Worm (Caenorhabditis elegans) whole organism, young adult: ENCODE measurements around the gene glp-1.

Experiments
- F37B4.10 ChIP-seq: fragments of 200-800 bp; sonication (Bioruptor generic); IDR thresholded peaks from 2 replicates; pipeline ENCODE4 v1.3.6; 2022; ENCODE audit warnings: missing genetic modification characterization, missing compliant biosample characterization
- T26A5.8 ChIP-seq: sonication (generic microtip); optimal IDR thresholded peaks from 2 replicates; lab custom pipeline; 2016; ENCODE audit warnings: missing genetic modification characterization, missing compliant biosample characterization
- ama-1 ChIP-seq, 3 experiments: fragments of 150-350 bp in 1 of 3; sonication (generic microtip) in 2 of 3; optimal IDR thresholded peaks; 2 replicates each; lab custom pipeline; 2014 to 2018; ENCODE audit warnings: missing biosample characterization in 2 of 3, missing genetic modification characterization in 2 of 3, missing genetic modification reagents in 2 of 3
- attf-6 ChIP-seq: fragments of 200-800 bp; sonication (Bioruptor generic); IDR thresholded peaks from 2 replicates; pipeline ENCODE4 v1.3.6; 2022; ENCODE audit warnings: missing genetic modification reagents, missing genetic modification characterization, missing compliant biosample characterization
- cebp-2 ChIP-seq: fragments of 200-800 bp; sonication (Bioruptor generic); IDR thresholded peaks from 2 replicates; pipeline ENCODE4 v1.3.6; 2022; ENCODE audit warnings: missing genetic modification characterization, missing compliant biosample characterization
- ceh-91 ChIP-seq: fragments of 200-800 bp; sonication (Bioruptor generic); IDR thresholded peaks from 2 replicates; pipeline ENCODE4 v1.3.6; 2022; ENCODE audit warnings: missing genetic modification reagents, missing genetic modification characterization, missing compliant biosample characterization
- die-1 ChIP-seq: sonication (generic microtip); optimal IDR thresholded peaks from 2 replicates; lab custom pipeline; 2016; ENCODE audit warnings: missing genotype, mild to moderate bottlenecking, missing genetic modification characterization, missing compliant biosample characterization
- lin-26 ChIP-seq: fragments of 200-800 bp; sonication (Bioruptor generic); IDR thresholded peaks from 2 replicates; pipeline ENCODE4 v1.3.6; 2022; ENCODE audit warnings: missing genetic modification reagents, missing genetic modification characterization, missing compliant biosample characterization
- nhr-120 ChIP-seq: fragments of 200-800 bp; sonication (Bioruptor generic); IDR thresholded peaks from 2 replicates; pipeline ENCODE4 v1.3.6; 2022; ENCODE audit warnings: missing genetic modification characterization, missing compliant biosample characterization
- nhr-90 ChIP-seq: sonication (generic microtip); optimal IDR thresholded peaks from 2 replicates; lab custom pipeline; 2016; ENCODE audit warnings: missing genotype, mild to moderate bottlenecking, missing genetic modification characterization, missing compliant biosample characterization

- TF ChIP-seq lin-26 (GFP tag; lab: Robert Waterston, UW) (no peak), cebp-2 (GFP tag; lab: Robert Waterston, UW) (no peak), T26A5.8 (tag; lab: Kevin White, UChicago) (no peak), ceh-91 (GFP tag; lab: Robert Waterston, UW) (no peak), ama-1 (optimal IDR thresholded peaks at IDR 0.05; lab: Kevin White, UChicago) (no peak), ama-1 (GFP tag; optimal IDR thresholded peaks at IDR 0.05; lab: Kevin White, UChicago) (no peak), nhr-120 (GFP tag; lab: Robert Waterston, UW) (no peak), nhr-90 (tag; lab: Kevin White, UChicago) (no peak), die-1 (tag; lab: Kevin White, UChicago) (no peak), F37B4.10 (GFP tag; lab: Robert Waterston, UW) (no peak), attf-6 (GFP tag; lab: Robert Waterston, UW) (no peak)
Observed at ce11 chrIII:9112479-9112878, 20.4 kb downstream of the glp-1 start.
